Worm (Caenorhabditis elegans): Measurements from ENCODE around the gene gbb-1.

DNA sequence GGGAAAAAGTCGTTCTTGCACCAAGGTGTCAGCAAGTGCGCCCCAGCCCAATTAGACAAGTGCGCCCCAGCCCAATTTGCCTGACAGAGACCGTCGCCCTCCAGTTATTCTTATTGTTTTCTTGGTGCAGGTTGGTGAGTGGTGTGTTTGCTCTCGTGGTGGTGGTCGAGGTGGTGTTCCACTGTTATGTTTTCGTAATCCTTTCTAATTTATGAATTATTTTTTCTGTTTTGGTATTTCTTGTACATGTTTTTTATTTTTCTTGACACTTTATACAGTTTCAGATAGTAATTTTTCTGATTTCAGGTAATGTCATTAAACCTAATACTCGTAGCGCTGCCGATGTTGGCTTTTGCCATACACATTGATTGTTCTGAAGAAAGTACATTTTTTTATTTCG, 51.5 kb downstream of the gbb-1 start, which contains the start of gene Y48D7A.1:
- no peak for TF ChIP-seq ztf-4 (tag; optimal IDR thresholded peaks at IDR 0.05)
- TF ChIP-seq R02D3.7 (tag; optimal IDR thresholded peaks at IDR 0.05), result no peak
- no peak for TF ChIP-seq egl-27 (tag; optimal IDR thresholded peaks at IDR 0.05)
- no peak for TF ChIP-seq C34F6.9 (tag; optimal IDR thresholded peaks at IDR 0.05)
- TF ChIP-seq zag-1 (tag; optimal IDR thresholded peaks at IDR 0.05), result no peak
- no peak for TF ChIP-seq ama-1 (optimal IDR thresholded peaks at IDR 0.05)
- no peak for TF ChIP-seq unc-39 (tag; optimal IDR thresholded peaks at IDR 0.05)
- no peak for TF ChIP-seq nhr-11 (tag; optimal IDR thresholded peaks at IDR 0.05)

Measured in whole organism, L2 larva.